Fruit fly (Drosophila melanogaster) whole organism, pupa: Measurements from ENCODE around the gene CG10949.

Experiments
- CG10348 ChIP-seq: fragments of 200-800 bp; sonication (Bioruptor generic); IDR thresholded peaks from 2 replicates; pipeline ENCODE4 v1.3.6; 2022; ENCODE audit warnings: missing biosample characterization, missing genetic modification characterization
- CG12605 ChIP-seq: fragments of 200-800 bp; sonication (Bioruptor generic); IDR thresholded peaks from 2 replicates; pipeline ENCODE4 v1.3.6; 2022; ENCODE audit warnings: missing biosample characterization, missing genetic modification characterization
- CG17806 ChIP-seq: fragments of 200-800 bp; sonication (Bioruptor generic); optimal IDR thresholded peaks from 2 replicates; lab custom pipeline; 2018; ENCODE audit warnings: missing biosample characterization, mild to moderate bottlenecking, missing genetic modification characterization, moderate library complexity
- CG32121 ChIP-seq: fragments of 200-800 bp; sonication (Bioruptor generic); IDR thresholded peaks from 2 replicates; pipeline ENCODE4 v1.3.6; 2022; ENCODE audit warnings: missing biosample characterization, missing genetic modification characterization
- CG8301 ChIP-seq: fragments of 200-800 bp; sonication (Bioruptor generic); optimal IDR thresholded peaks from 2 replicates; lab custom pipeline; 2018; ENCODE audit warnings: missing biosample characterization, mild to moderate bottlenecking, missing genetic modification characterization
- CG9948 ChIP-seq: fragments of 200-800 bp; sonication (Bioruptor generic); optimal IDR thresholded peaks from 2 replicates; lab custom pipeline; 2018; ENCODE audit warnings: missing biosample characterization, mild to moderate bottlenecking, missing genetic modification characterization, moderate library complexity
- EcR ChIP-seq: fragments of 200-800 bp; sonication (Bioruptor generic); optimal IDR thresholded peaks from 3 replicates; lab custom pipeline; 2019; ENCODE audit warnings: missing biosample characterization, missing genetic modification characterization, mild to moderate bottlenecking, moderate library complexity, missing genetic modification reagents
- Pif1B ChIP-seq: fragments of 200-800 bp; sonication (Bioruptor generic); optimal IDR thresholded peaks from 3 replicates; lab custom pipeline; 2016; ENCODE audit warnings: missing biosample characterization, missing genetic modification characterization
- fd96Ca ChIP-seq: fragments of 200-800 bp; sonication (Bioruptor generic); IDR thresholded peaks from 3 replicates; pipeline ENCODE4 v1.3.6; 2022; ENCODE audit warnings: missing biosample characterization, missing genetic modification characterization

DNA sequence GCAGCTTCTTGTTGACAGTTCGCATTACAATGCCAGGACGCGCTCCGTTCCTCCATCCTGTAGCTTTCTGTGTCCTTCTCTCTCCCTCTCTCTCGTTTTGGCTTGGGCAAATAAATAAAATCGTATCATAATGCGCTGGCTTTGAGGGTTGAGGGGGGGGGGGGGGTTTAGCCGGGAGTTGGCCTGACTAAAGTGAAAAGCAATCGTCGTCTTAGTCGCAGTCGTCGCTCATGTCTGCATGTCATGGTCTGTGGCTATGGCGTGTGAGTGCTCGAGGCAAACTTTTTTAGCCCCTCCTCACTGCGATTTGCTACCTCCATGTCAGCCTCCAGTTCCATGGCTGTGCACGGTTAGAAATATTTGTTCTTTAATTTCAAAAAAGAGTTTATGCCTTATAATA is 18.1 kb upstream of the CG10949 start:
- no peak for TF ChIP-seq CG17806 (tag; lab: Kevin White, UChicago)
- no peak for TF ChIP-seq CG12605 (GFP tag; lab: Robert Waterston, UW)
- no peak for TF ChIP-seq Pif1B (GFP tag; lab: Kevin White, UChicago)
- TF ChIP-seq fd96Ca (GFP tag; lab: Robert Waterston, UW): no peak
- TF ChIP-seq CG9948 (tag; lab: Kevin White, UChicago): no peak
- no peak for TF ChIP-seq CG8301 (tag; lab: Kevin White, UChicago)
- no peak for TF ChIP-seq CG10348 (GFP tag; lab: Robert Waterston, UW)
- no peak for TF ChIP-seq CG32121 (GFP tag; lab: Robert Waterston, UW)
- TF ChIP-seq EcR: no peak
